Fruit fly (Drosophila melanogaster) whole organism, embryonic: Measurements from ENCODE around the gene CG44261.

Experiments used
- Bgb ChIP-seq: fragments of 200-800 bp; sonication (Bioruptor generic); IDR thresholded peaks from 2 replicates; pipeline ENCODE4 v1.3.6; 2022; ENCODE audit warnings: missing biosample characterization, missing genetic modification characterization; ENCODE audit not compliant: partially characterized antibody
- Bteb2 ChIP-seq: fragments of 200-800 bp; sonication (Bioruptor generic); optimal IDR thresholded peaks from 2 replicates; lab custom pipeline; 2016; ENCODE audit warnings: missing biosample characterization, missing genetic modification characterization
- CG10147 ChIP-seq: fragments of 200-800 bp; sonication (Bioruptor generic); optimal IDR thresholded peaks from 2 replicates; lab custom pipeline; 2019; ENCODE audit warnings: missing biosample characterization, mild to moderate bottlenecking, missing genetic modification characterization, moderate library complexity
- CG11456 ChIP-seq: fragments of 200-800 bp; sonication (Bioruptor generic); IDR thresholded peaks from 3 replicates; pipeline ENCODE4 v1.3.6; 2022; ENCODE audit warnings: missing biosample characterization, missing genetic modification characterization
- CG13287 ChIP-seq: fragments of 200-800 bp; sonication (Bioruptor generic); IDR thresholded peaks from 2 replicates; pipeline ENCODE4 v1.3.6; 2022; ENCODE audit warnings: missing biosample characterization, missing genetic modification characterization; ENCODE audit not compliant: partially characterized antibody
- CG2116 ChIP-seq: fragments of 200-800 bp; sonication (Bioruptor generic); optimal IDR thresholded peaks from 3 replicates; lab custom pipeline; 2018; ENCODE audit warnings: missing biosample characterization, mild to moderate bottlenecking, missing genetic modification characterization
- CG2129 ChIP-seq: fragments of 200-800 bp; sonication (Bioruptor generic); IDR thresholded peaks from 2 replicates; pipeline ENCODE4 v1.3.6; 2022; ENCODE audit warnings: missing biosample characterization, missing genetic modification characterization; ENCODE audit not compliant: partially characterized antibody
- CG2875 ChIP-seq: fragments of 200-800 bp; sonication (Bioruptor generic); optimal IDR thresholded peaks from 2 replicates; lab custom pipeline; 2017; ENCODE audit warnings: missing biosample characterization, mild to moderate bottlenecking, missing genetic modification characterization, missing genetic modification reagents
- CG31224 ChIP-seq: fragments of 200-800 bp; sonication (Bioruptor generic); IDR thresholded peaks from 2 replicates; pipeline ENCODE4 v1.3.6; 2022; ENCODE audit warnings: missing biosample characterization, missing genetic modification characterization
- CG3995 ChIP-seq: fragments of 200-800 bp; sonication (Bioruptor generic); optimal IDR thresholded peaks from 3 replicates; lab custom pipeline; 2016; ENCODE audit warnings: missing biosample characterization, missing genetic modification characterization
- CG6654 ChIP-seq: fragments of 200-800 bp; sonication (Bioruptor generic); optimal IDR thresholded peaks from 2 replicates; lab custom pipeline; 2017; ENCODE audit warnings: missing biosample characterization, mild to moderate bottlenecking, missing genetic modification characterization
- CG6791 ChIP-seq: fragments of 200-800 bp; sonication (Bioruptor generic); IDR thresholded peaks from 3 replicates; pipeline ENCODE4 v1.3.6; 2022; ENCODE audit warnings: missing biosample characterization, missing genetic modification characterization; ENCODE audit not compliant: partially characterized antibody
- Dll ChIP-seq: fragments of 200-800 bp; sonication (Bioruptor generic); IDR thresholded peaks from 4 replicates; pipeline ENCODE4 v1.3.6; 2022; ENCODE audit warnings: missing biosample characterization, missing genetic modification characterization; ENCODE audit not compliant: partially characterized antibody
- Doc3 ChIP-seq: fragments of 200-800 bp; sonication (Bioruptor generic); IDR thresholded peaks from 3 replicates; pipeline ENCODE4 v1.3.6; 2022; ENCODE audit warnings: missing biosample characterization, missing genetic modification characterization; ENCODE audit not compliant: partially characterized antibody
- Drgx ChIP-seq: fragments of 200-800 bp; sonication (Bioruptor generic); IDR thresholded peaks from 2 replicates; pipeline ENCODE4 v1.3.6; 2022; ENCODE audit warnings: missing biosample characterization, missing genetic modification characterization
- Elba2 ChIP-seq: fragments of 200-800 bp; sonication (Bioruptor generic); optimal IDR thresholded peaks from 3 replicates; lab custom pipeline; 2016; ENCODE audit warnings: missing biosample characterization, missing genetic modification characterization
- HHEX ChIP-seq: fragments of 200-800 bp; sonication (Bioruptor generic); optimal IDR thresholded peaks from 3 replicates; lab custom pipeline; 2017; ENCODE audit warnings: missing biosample characterization, mild to moderate bottlenecking, missing genetic modification characterization, missing genetic modification reagents
- HLH54F ChIP-seq: fragments of 200-800 bp; sonication (Bioruptor generic); optimal IDR thresholded peaks from 3 replicates; lab custom pipeline; 2016; ENCODE audit warnings: missing biosample characterization, missing genetic modification characterization
- MESR4 ChIP-seq: fragments of 200-800 bp; sonication (Bioruptor generic); optimal IDR thresholded peaks from 2 replicates; lab custom pipeline; 2018; ENCODE audit warnings: missing biosample characterization, mild to moderate bottlenecking, missing genetic modification characterization, moderate library complexity
- Med ChIP-seq: fragments of 200-800 bp; sonication (Bioruptor generic); peaks from one replicate; lab custom pipeline; 2016; ENCODE audit warnings: missing biosample characterization, missing genetic modification characterization, mild to moderate bottlenecking, inconsistent platforms, moderate library complexity
- Mrtf ChIP-seq: fragments of 200-800 bp; sonication (Bioruptor generic); IDR thresholded peaks from 3 replicates; pipeline ENCODE4 v1.3.6; 2022; ENCODE audit warnings: missing biosample characterization, missing genetic modification characterization
- Nf-YC ChIP-seq: fragments of 200-800 bp; optimal IDR thresholded peaks from 3 replicates; lab custom pipeline; 2019; ENCODE audit warnings: missing biosample characterization, mild to moderate bottlenecking, missing genetic modification characterization, moderate library complexity
- Opbp ChIP-seq: fragments of 200-800 bp; sonication (Bioruptor generic); IDR thresholded peaks from 3 replicates; pipeline ENCODE4 v1.3.6; 2022; ENCODE audit warnings: missing biosample characterization, missing genetic modification characterization; ENCODE audit not compliant: partially characterized antibody
- Optix ChIP-seq: fragments of 200-800 bp; sonication (Bioruptor generic); IDR thresholded peaks from 3 replicates; pipeline ENCODE4 v1.3.6; 2022; ENCODE audit warnings: missing biosample characterization, missing genetic modification characterization
- Pdp1 ChIP-seq, 2 experiments: fragments of 200-800 bp; sonication (Bioruptor generic); optimal IDR thresholded peaks; 3 replicates each; lab custom pipeline; 2016; ENCODE audit warnings: missing biosample characterization in 2 of 2, missing genetic modification characterization in 2 of 2, mild to moderate bottlenecking in 1 of 2, moderate library complexity in 1 of 2
- Scr ChIP-seq: fragments of 200-800 bp; sonication (Bioruptor generic); IDR thresholded peaks from 2 replicates; pipeline ENCODE4 v1.3.6; 2022; ENCODE audit warnings: missing biosample characterization, missing genetic modification characterization; ENCODE audit not compliant: partially characterized antibody
- bbx ChIP-seq: fragments of 200-800 bp; sonication (Bioruptor generic); IDR thresholded peaks from 2 replicates; pipeline ENCODE4 v1.3.6; 2022; ENCODE audit warnings: missing biosample characterization, missing genetic modification characterization; ENCODE audit not compliant: partially characterized antibody
- bcd ChIP-seq: fragments of 200-800 bp; sonication (Bioruptor generic); optimal IDR thresholded peaks from 2 replicates; lab custom pipeline; 2017; ENCODE audit warnings: missing biosample characterization, mild to moderate bottlenecking, missing genetic modification characterization
- ftz-f1 ChIP-seq: fragments of 200-800 bp; sonication (Bioruptor generic); optimal IDR thresholded peaks from 2 replicates; lab custom pipeline; 2016; ENCODE audit warnings: missing biosample characterization, missing genetic modification characterization
- grn ChIP-seq: fragments of 200-800 bp; sonication (Bioruptor generic); optimal IDR thresholded peaks from 3 replicates; lab custom pipeline; 2017; ENCODE audit warnings: missing biosample characterization, missing genetic modification characterization
- hb ChIP-seq: fragments of 200-800 bp; sonication (Bioruptor generic); IDR thresholded peaks from 3 replicates; pipeline ENCODE4 v1.3.6; 2022; ENCODE audit warnings: missing biosample characterization, missing genetic modification characterization; ENCODE audit not compliant: partially characterized antibody
- inv ChIP-seq: fragments of 200-800 bp; sonication (Bioruptor generic); IDR thresholded peaks from 2 replicates; pipeline ENCODE4 v1.3.6; 2022; ENCODE audit warnings: missing biosample characterization, missing genetic modification characterization; ENCODE audit not compliant: partially characterized antibody
- ken ChIP-seq: fragments of 200-800 bp; sonication (Bioruptor generic); IDR thresholded peaks from 3 replicates; pipeline ENCODE4 v1.3.6; 2022; ENCODE audit warnings: missing biosample characterization, missing genetic modification characterization
- luna ChIP-seq: fragments of 200-800 bp; sonication (Bioruptor generic); optimal IDR thresholded peaks from 2 replicates; lab custom pipeline; 2016; ENCODE audit warnings: missing biosample characterization, missing genetic modification characterization
- mld ChIP-seq: fragments of 200-800 bp; sonication (Bioruptor generic); IDR thresholded peaks from 3 replicates; pipeline ENCODE4 v1.3.6; 2022; ENCODE audit warnings: missing biosample characterization, missing genetic modification characterization; ENCODE audit not compliant: partially characterized antibody
- pzg ChIP-seq: fragments of 200-800 bp; sonication (Bioruptor generic); optimal IDR thresholded peaks from 3 replicates; lab custom pipeline; 2018; ENCODE audit warnings: missing biosample characterization, mild to moderate bottlenecking, missing genetic modification characterization, moderate library complexity
- sc ChIP-seq, 3 experiments: fragments of >200 bp in 2 of 3; fragments of 200-800 bp in 1 of 3; sonication (Bioruptor generic) in 1 of 3; optimal IDR thresholded peaks; 2 replicates in 2 of 3; 3 replicates in 1 of 3; lab custom pipeline; 2017; ENCODE audit warnings: mild to moderate bottlenecking in 1 of 3, missing biosample characterization in 1 of 3, missing genetic modification characterization in 1 of 3, missing genetic modification reagents in 1 of 3
- scrt ChIP-seq: fragments of 200-800 bp; sonication (Bioruptor generic); optimal IDR thresholded peaks from 2 replicates; lab custom pipeline; 2018; ENCODE audit warnings: missing biosample characterization, mild to moderate bottlenecking, missing genetic modification characterization, moderate library complexity
- sens ChIP-seq: fragments of 200-800 bp; sonication (Bioruptor generic); peaks from one replicate; lab custom pipeline; 2016; ENCODE audit warnings: missing biosample characterization, missing genetic modification characterization
- sna ChIP-seq: fragments of 200-800 bp; sonication (Bioruptor generic); IDR thresholded peaks from 2 replicates; pipeline ENCODE4 v1.3.6; 2022; ENCODE audit warnings: missing biosample characterization, missing genetic modification characterization; ENCODE audit not compliant: partially characterized antibody
- stwl ChIP-seq: fragments of 200-800 bp; sonication (Bioruptor generic); optimal IDR thresholded peaks from 3 replicates; lab custom pipeline; 2018; ENCODE audit warnings: missing biosample characterization, mild to moderate bottlenecking, missing genetic modification characterization, moderate library complexity
- tin ChIP-seq: fragments of 200-800 bp; sonication (Bioruptor generic); optimal IDR thresholded peaks from 3 replicates; lab custom pipeline; 2016; ENCODE audit warnings: missing biosample characterization, missing genetic modification characterization
- unc-4 ChIP-seq: fragments of 200-800 bp; sonication (Bioruptor generic); IDR thresholded peaks from 2 replicates; pipeline ENCODE4 v1.3.6; 2022; ENCODE audit warnings: missing biosample characterization, missing genetic modification characterization; ENCODE audit not compliant: partially characterized antibody
- vnd ChIP-seq: fragments of 200-800 bp; sonication (Bioruptor generic); IDR thresholded peaks from 3 replicates; pipeline ENCODE4 v1.3.6; 2022; ENCODE audit warnings: missing biosample characterization, missing genetic modification characterization; ENCODE audit not compliant: partially characterized antibody
- zfh1 ChIP-seq: fragments of 200-800 bp; sonication (Bioruptor generic); IDR thresholded peaks from 3 replicates; pipeline ENCODE4 v1.3.6; 2022; ENCODE audit warnings: missing biosample characterization, missing genetic modification characterization
- zfh2 ChIP-seq: fragments of 200-800 bp; sonication (Bioruptor generic); optimal IDR thresholded peaks from 2 replicates; lab custom pipeline; 2016; ENCODE audit warnings: missing biosample characterization, missing genetic modification characterization

The CG44261 gene

dm6 chr3R:9408069-9408468 is at the start of gene CG44261:
TSS of gene CG44261 (minus strand) at chr3R:9408169.
- TF ChIP-seq ftz-f1 (GFP tag; lab: Kevin White, UChicago): no peak
- TF ChIP-seq CG2875 (GFP tag; lab: Kevin White, UChicago): no peak
- TF ChIP-seq Mrtf: no peak
- no peak for TF ChIP-seq zfh1

DNA sequence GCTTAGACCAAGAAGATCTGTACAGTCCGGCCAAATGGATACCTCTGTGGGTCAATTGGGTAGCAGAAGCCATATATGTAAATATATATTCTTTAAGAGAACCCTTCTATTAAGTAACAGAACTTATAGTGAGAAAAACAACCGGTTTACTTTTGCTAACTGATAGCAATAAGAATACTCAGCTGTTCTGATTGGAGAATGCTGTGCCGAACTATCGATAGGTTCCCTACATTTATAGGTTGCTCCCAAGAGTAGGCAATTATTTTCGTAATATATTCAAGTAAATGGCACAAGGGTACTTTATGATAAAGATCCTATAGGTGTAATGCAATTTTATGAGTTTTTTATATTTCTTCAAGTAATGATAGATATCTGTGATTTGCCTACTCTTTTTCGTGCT is 48.4 kb upstream of the CG44261 start, which contains the start of gene GstZ1:
TSS of gene GstZ1 (minus strand) at position 174 of the 400 bp plus-strand sequence.
- TF ChIP-seq Pdp1 (GFP tag; optimal IDR thresholded peaks at IDR 0.05; lab: Kevin White, UChicago): peak in 1 of 2 experiments; percentile 21
- peak; percentile 49 for TF ChIP-seq grn (GFP tag; lab: Kevin White, UChicago)
- no peak for TF ChIP-seq bcd (GFP tag; lab: Kevin White, UChicago)
- TF ChIP-seq CG2129 (GFP tag; lab: Robert Waterston, UW): peak; percentile 38; the same call in 1 of the 2 replicates
- peak; percentile 76 for TF ChIP-seq Nf-YC
- TF ChIP-seq vnd (GFP tag; lab: Robert Waterston, UW): 0 out of 3 replicates have a peak, but pooled peaks have one; percentile 33
- TF ChIP-seq mld (GFP tag; lab: Robert Waterston, UW): peak; percentile 64; the same call in 1 of the 3 replicates
- TF ChIP-seq Med: peak; percentile 44
- TF ChIP-seq CG10147: peak; percentile 18
- no peak for TF ChIP-seq ken
- TF ChIP-seq Scr (GFP tag; lab: Robert Waterston, UW): peak; percentile 68
- peak; percentile 94 for TF ChIP-seq CG3995 (GFP tag; lab: Kevin White, UChicago)
- peak; percentile 71 for TF ChIP-seq unc-4
- no peak for TF ChIP-seq HLH54F (GFP tag; lab: Kevin White, UChicago)
- no peak for TF ChIP-seq MESR4 (GFP tag; lab: Kevin White, UChicago)
- TF ChIP-seq CG6654 (GFP tag; lab: Kevin White, UChicago): no peak
- peak; percentile 61; the same call in 1 of the 3 replicates for TF ChIP-seq Opbp (GFP tag; lab: Robert Waterston, UW)
- TF ChIP-seq bbx (GFP tag; lab: Robert Waterston, UW): peak; percentile 76; the same call in 1 of the 2 replicates
- TF ChIP-seq tin (GFP tag; lab: Kevin White, UChicago): no peak
- no peak for TF ChIP-seq hb (GFP tag; lab: Robert Waterston, UW)
- TF ChIP-seq Elba2 (GFP tag; lab: Kevin White, UChicago): peak; percentile 95
- TF ChIP-seq scrt (GFP tag; lab: Kevin White, UChicago): no peak
- TF ChIP-seq CG6791 (GFP tag; lab: Robert Waterston, UW): no peak
- peak; percentile 33 for TF ChIP-seq pzg (GFP tag; lab: Kevin White, UChicago)
- no peak for TF ChIP-seq sc (optimal IDR thresholded peaks at IDR 0.05; lab: Kevin White, UChicago)
- TF ChIP-seq sc (GFP tag; optimal IDR thresholded peaks at IDR 0.05; lab: Kevin White, UChicago): no peak
- 0 out of 2 replicates have a peak, but pooled peaks have one; percentile 53 for TF ChIP-seq sna (GFP tag; lab: Robert Waterston, UW)
- TF ChIP-seq Bgb: peak; percentile 69
- TF ChIP-seq stwl (tag; lab: Kevin White, UChicago): peak; percentile 61
- peak; percentile 67; the same call in 2 of the 3 replicates for TF ChIP-seq Doc3 (GFP tag; lab: Robert Waterston, UW)
- TF ChIP-seq Drgx (GFP tag; lab: Robert Waterston, UW): no peak
- TF ChIP-seq Dll (GFP tag; lab: Robert Waterston, UW): peak; percentile 80
- no peak for TF ChIP-seq HHEX
- TF ChIP-seq CG31224: no peak
- peak; percentile 86 for TF ChIP-seq CG13287 (GFP tag; lab: Robert Waterston, UW)
- TF ChIP-seq CG11456 (GFP tag; lab: Robert Waterston, UW): no peak
- no peak for TF ChIP-seq Optix (GFP tag; lab: Robert Waterston, UW)
- TF ChIP-seq sens (GFP tag; lab: Kevin White, UChicago): peak; percentile 29
- peak; percentile 40; the same call in 1 of the 2 replicates for TF ChIP-seq inv (GFP tag; lab: Robert Waterston, UW)
- no peak for TF ChIP-seq Bteb2 (GFP tag; lab: Kevin White, UChicago)
- TF ChIP-seq luna: no peak
- peak; percentile 16 for TF ChIP-seq CG2116 (GFP tag; lab: Kevin White, UChicago)
- TF ChIP-seq zfh2 (GFP tag; lab: Kevin White, UChicago): no peak
